Fruit fly (Drosophila melanogaster) whole organism, embryonic: ENCODE measurements around the gene CG1999.

Experiments used
- Blimp-1 ChIP-seq: fragments of 200-800 bp; sonication (Bioruptor generic); optimal IDR thresholded peaks from 3 replicates; lab custom pipeline; 2018; ENCODE audit warnings: missing biosample characterization, missing genetic modification characterization, mild to moderate bottlenecking, moderate library complexity, missing genetic modification reagents
- CG1024 ChIP-seq: fragments of 200-800 bp; sonication (Bioruptor generic); IDR thresholded peaks from 2 replicates; pipeline ENCODE4 v1.3.6; 2022; ENCODE audit warnings: missing biosample characterization, missing genetic modification characterization
- CG10267 ChIP-seq: fragments of 200-800 bp; sonication (Bioruptor generic); optimal IDR thresholded peaks from 2 replicates; lab custom pipeline; 2018; ENCODE audit warnings: missing biosample characterization, mild to moderate bottlenecking, missing genetic modification characterization, moderate library complexity
- CG11696 ChIP-seq: fragments of 200-800 bp; sonication (Bioruptor generic); IDR thresholded peaks from 2 replicates; pipeline ENCODE4 v1.3.6; 2022; ENCODE audit warnings: missing biosample characterization, missing genetic modification characterization
- CG12219 ChIP-seq: fragments of 200-800 bp; sonication (Bioruptor generic); optimal IDR thresholded peaks from 3 replicates; lab custom pipeline; 2018; ENCODE audit warnings: missing biosample characterization, mild to moderate bottlenecking, missing genetic modification characterization
- CG12659 ChIP-seq: fragments of 200-800 bp; sonication (Bioruptor generic); optimal IDR thresholded peaks from 3 replicates; lab custom pipeline; 2017; ENCODE audit warnings: mild to moderate bottlenecking, missing biosample characterization, missing genetic modification reagents, missing genetic modification characterization
- CG15514 ChIP-seq: fragments of 200-800 bp; sonication (Bioruptor generic); optimal IDR thresholded peaks from 3 replicates; lab custom pipeline; 2017; ENCODE audit warnings: missing biosample characterization, missing genetic modification characterization, mild to moderate bottlenecking, moderate library complexity, missing genetic modification reagents
- CG1603 ChIP-seq: fragments of 200-800 bp; sonication (Bioruptor generic); optimal IDR thresholded peaks from 2 replicates; lab custom pipeline; 2019; ENCODE audit warnings: missing biosample characterization, mild to moderate bottlenecking, missing genetic modification characterization, moderate library complexity
- CG1832 ChIP-seq: fragments of 200-800 bp; sonication (Bioruptor generic); optimal IDR thresholded peaks from 2 replicates; lab custom pipeline; 2017; ENCODE audit warnings: missing biosample characterization, mild to moderate bottlenecking, missing genetic modification characterization, inconsistent platforms
- CG32532 ChIP-seq: fragments of 200-800 bp; sonication (Bioruptor generic); IDR thresholded peaks from 2 replicates; pipeline ENCODE4 v1.3.6; 2022; ENCODE audit warnings: missing biosample characterization, missing genetic modification characterization
- CG43689 ChIP-seq: fragments of 200-800 bp; sonication (Bioruptor generic); IDR thresholded peaks from 2 replicates; pipeline ENCODE4 v1.3.6; 2022; ENCODE audit warnings: missing biosample characterization, missing genetic modification characterization
- CG4617 ChIP-seq: fragments of 200-800 bp; sonication (Bioruptor generic); optimal IDR thresholded peaks from 3 replicates; lab custom pipeline; 2016; ENCODE audit warnings: missing biosample characterization, missing genetic modification characterization, borderline replicate concordance
- CG7786 ChIP-seq: fragments of 200-800 bp; sonication (Bioruptor generic); optimal IDR thresholded peaks from 2 replicates; lab custom pipeline; 2016; ENCODE audit warnings: missing biosample characterization, missing genetic modification characterization
- CG8281 ChIP-seq: fragments of 200-800 bp; sonication (Bioruptor generic); optimal IDR thresholded peaks from 2 replicates; lab custom pipeline; 2018; ENCODE audit warnings: missing biosample characterization, mild to moderate bottlenecking, missing genetic modification characterization, moderate library complexity
- CG8478 ChIP-seq: fragments of >200 bp; optimal IDR thresholded peaks from 2 replicates; lab custom pipeline; 2018
- CG8765 ChIP-seq: fragments of 200-800 bp; sonication (Bioruptor generic); IDR thresholded peaks from 2 replicates; pipeline ENCODE4 v1.3.6; 2022; ENCODE audit warnings: missing biosample characterization, missing genetic modification characterization
- D ChIP-seq, 2 experiments: fragments of 200-800 bp in 1 of 2; fragments of >200 bp in 1 of 2; sonication (Bioruptor generic) in 1 of 2; optimal IDR thresholded peaks; 2 replicates in 1 of 2; 3 replicates in 1 of 2; lab custom pipeline; 2017; ENCODE audit warnings: mild to moderate bottlenecking in 1 of 2, missing biosample characterization in 1 of 2, missing genetic modification characterization in 1 of 2, missing genetic modification reagents in 1 of 2
- Deaf1 ChIP-seq: fragments of 200-800 bp; optimal IDR thresholded peaks from 3 replicates; lab custom pipeline; 2019; ENCODE audit warnings: missing biosample characterization, mild to moderate bottlenecking, missing genetic modification characterization, moderate library complexity
- E2f2 ChIP-seq: fragments of 200-800 bp; sonication (Bioruptor generic); IDR thresholded peaks from 2 replicates; pipeline ENCODE4 v1.3.6; 2022; ENCODE audit warnings: missing biosample characterization, missing genetic modification characterization
- HLHmδ ChIP-seq: fragments of 200-800 bp; sonication (Bioruptor generic); optimal IDR thresholded peaks from 2 replicates; lab custom pipeline; 2018; ENCODE audit warnings: missing biosample characterization, mild to moderate bottlenecking, missing genetic modification characterization, moderate library complexity
- Hr78 ChIP-seq, 2 experiments: fragments of 200-800 bp in 1 of 2; fragments of >200 bp in 1 of 2; sonication (Bioruptor generic) in 1 of 2; optimal IDR thresholded peaks; 2 replicates each; lab custom pipeline; 2017 to 2019; ENCODE audit warnings: missing biosample characterization in 2 of 2, missing genetic modification characterization in 2 of 2, mild to moderate bottlenecking in 1 of 2, moderate library complexity in 1 of 2
- Kr ChIP-seq: fragments of 200-800 bp; sonication (Bioruptor generic); optimal IDR thresholded peaks from 2 replicates; lab custom pipeline; 2017; ENCODE audit warnings: missing biosample characterization, mild to moderate bottlenecking, missing genetic modification characterization
- Med ChIP-seq: fragments of 200-800 bp; sonication (Bioruptor generic); peaks from one replicate; lab custom pipeline; 2016; ENCODE audit warnings: missing biosample characterization, missing genetic modification characterization, mild to moderate bottlenecking, inconsistent platforms, moderate library complexity
- Neu2 ChIP-seq: fragments of 200-800 bp; sonication (Bioruptor generic); optimal IDR thresholded peaks from 3 replicates; lab custom pipeline; 2016; ENCODE audit warnings: missing biosample characterization, missing genetic modification characterization, borderline replicate concordance
- Sin3A ChIP-seq: fragments of >200 bp; optimal IDR thresholded peaks from 2 replicates; lab custom pipeline; 2018
- Ssrp ChIP-seq: fragments of 200-800 bp; sonication (Bioruptor generic); optimal IDR thresholded peaks from 2 replicates; lab custom pipeline; 2018; ENCODE audit warnings: missing biosample characterization, mild to moderate bottlenecking, missing genetic modification characterization, moderate library complexity
- TFAM ChIP-seq: fragments of 200-800 bp; sonication (Bioruptor generic); optimal IDR thresholded peaks from 2 replicates; lab custom pipeline; 2017; ENCODE audit warnings: missing biosample characterization, missing genetic modification characterization, inconsistent platforms
- ab ChIP-seq: fragments of 200-800 bp; sonication (Bioruptor generic); optimal IDR thresholded peaks from 2 replicates; lab custom pipeline; 2016; ENCODE audit warnings: missing biosample characterization, missing genetic modification characterization
- amos ChIP-seq: fragments of 200-800 bp; sonication (Bioruptor generic); IDR thresholded peaks from 2 replicates; pipeline ENCODE4 v1.3.6; 2022; ENCODE audit warnings: missing biosample characterization, missing genetic modification characterization; ENCODE audit not compliant: partially characterized antibody
- ato ChIP-seq: fragments of 200-800 bp; sonication (Bioruptor generic); IDR thresholded peaks from 2 replicates; pipeline ENCODE4 v1.3.6; 2022; ENCODE audit warnings: missing biosample characterization, missing genetic modification characterization; ENCODE audit not compliant: partially characterized antibody
- bigmax ChIP-seq: fragments of 200-800 bp; sonication (Bioruptor generic); optimal IDR thresholded peaks from 2 replicates; lab custom pipeline; 2018; ENCODE audit warnings: missing biosample characterization, mild to moderate bottlenecking, missing genetic modification characterization
- bowl ChIP-seq: fragments of 200-800 bp; sonication (Bioruptor generic); IDR thresholded peaks from 2 replicates; pipeline ENCODE4 v1.3.6; 2022; ENCODE audit warnings: missing biosample characterization, missing genetic modification characterization
- da ChIP-seq: fragments of 200-800 bp; sonication (Bioruptor generic); optimal IDR thresholded peaks from 2 replicates; lab custom pipeline; 2016; ENCODE audit warnings: missing biosample characterization, missing genetic modification characterization
- gcm ChIP-seq: fragments of 200-800 bp; sonication (Bioruptor generic); optimal IDR thresholded peaks from 2 replicates; lab custom pipeline; 2019; ENCODE audit warnings: missing biosample characterization, mild to moderate bottlenecking, missing genetic modification characterization, moderate library complexity
- hth ChIP-seq: fragments of >200 bp; optimal IDR thresholded peaks from 2 replicates; lab custom pipeline; 2017; ENCODE audit warnings: inconsistent platforms
- kni ChIP-seq: fragments of 200-800 bp; sonication (Bioruptor generic); optimal IDR thresholded peaks from 3 replicates; lab custom pipeline; 2017; ENCODE audit warnings: mild to moderate bottlenecking, missing biosample characterization, missing genetic modification reagents, missing genetic modification characterization
- p53 ChIP-seq: fragments of 200-800 bp; sonication (Bioruptor generic); optimal IDR thresholded peaks from 2 replicates; lab custom pipeline; 2016; ENCODE audit warnings: missing biosample characterization, missing genetic modification characterization
- pho ChIP-seq: fragments of 200-800 bp; sonication (Bioruptor generic); optimal IDR thresholded peaks from 2 replicates; lab custom pipeline; 2016; ENCODE audit warnings: missing biosample characterization, missing genetic modification characterization
- pros ChIP-seq: fragments of 200-800 bp; sonication (Bioruptor generic); optimal IDR thresholded peaks from 3 replicates; lab custom pipeline; 2019; ENCODE audit warnings: missing biosample characterization, mild to moderate bottlenecking, missing genetic modification characterization, moderate library complexity
- pzg ChIP-seq: fragments of 200-800 bp; sonication (Bioruptor generic); optimal IDR thresholded peaks from 3 replicates; lab custom pipeline; 2018; ENCODE audit warnings: missing biosample characterization, mild to moderate bottlenecking, missing genetic modification characterization, moderate library complexity
- row ChIP-seq: fragments of 200-800 bp; sonication (Bioruptor generic); IDR thresholded peaks from 3 replicates; pipeline ENCODE4 v1.3.6; 2022; ENCODE audit warnings: missing biosample characterization, missing genetic modification characterization
- sqz ChIP-seq: fragments of 200-800 bp; sonication (Bioruptor generic); optimal IDR thresholded peaks from 3 replicates; lab custom pipeline; 2018; ENCODE audit warnings: missing biosample characterization, mild to moderate bottlenecking, missing genetic modification characterization
- tin ChIP-seq: fragments of 200-800 bp; sonication (Bioruptor generic); optimal IDR thresholded peaks from 3 replicates; lab custom pipeline; 2016; ENCODE audit warnings: missing biosample characterization, missing genetic modification characterization
- zen ChIP-seq: fragments of 200-800 bp; sonication (Bioruptor generic); optimal IDR thresholded peaks from 3 replicates; lab custom pipeline; 2018; ENCODE audit warnings: missing biosample characterization, mild to moderate bottlenecking, missing genetic modification characterization, moderate library complexity
- zf30C ChIP-seq: fragments of 200-800 bp; sonication (Bioruptor generic); optimal IDR thresholded peaks from 3 replicates; lab custom pipeline; 2018; ENCODE audit warnings: missing biosample characterization, mild to moderate bottlenecking, missing genetic modification characterization

Gene CG1999

dm6 chrX:7320455-7321224 lies 38.0 kb upstream of the CG1999 start (continued):
- TF ChIP-seq sqz (GFP tag; lab: Kevin White, UChicago) (no peak), HLHmδ (peak; percentile 35), CG12219 (no peak), Deaf1 (peak; percentile 45), Neu2 (no peak), CG1832 (GFP tag; lab: Kevin White, UChicago) (peak; percentile 91), D (optimal IDR thresholded peaks at IDR 0.05; lab: Kevin White, UChicago) (peak; percentile 94), D (GFP tag; optimal IDR thresholded peaks at IDR 0.05; lab: Kevin White, UChicago) (no peak), Ssrp (tag; lab: Kevin White, UChicago) (no peak), bowl (GFP tag; lab: Robert Waterston, UW) (no peak), gcm (GFP tag; lab: Kevin White, UChicago) (no peak)

- TF ChIP-seq ab (GFP tag; lab: Kevin White, UChicago) (no peak), zen (tag; lab: Kevin White, UChicago) (peak; percentile 67), da (GFP tag; lab: Kevin White, UChicago) (no peak), CG8765 (GFP tag; lab: Robert Waterston, UW) (no peak), CG11696 (GFP tag; lab: Robert Waterston, UW) (no peak), Deaf1 (peak; percentile 21), zf30C (no peak), CG1024 (GFP tag; lab: Robert Waterston, UW) (no peak), Blimp-1 (GFP tag; lab: Kevin White, UChicago) (no peak), pros (GFP tag; lab: Kevin White, UChicago) (peak; percentile 37), pho (GFP tag; lab: Kevin White, UChicago) (no peak), CG8478 (no peak), ato (GFP tag; lab: Robert Waterston, UW) (no peak), CG1603 (no peak), TFAM (GFP tag; lab: Kevin White, UChicago) (no peak), CG43689 (no peak), p53 (GFP tag; lab: Kevin White, UChicago) (no peak), Sin3A (lab: Kevin White, UChicago) (no peak), hth (lab: Kevin White, UChicago) (peak; percentile 21), CG8281 (tag; lab: Kevin White, UChicago) (peak; percentile 78), Med (GFP tag; lab: Kevin White, UChicago) (peak; percentile 28), bigmax (GFP tag; lab: Kevin White, UChicago) (no peak), kni (GFP tag; lab: Kevin White, UChicago) (peak; percentile 37), sqz (GFP tag; lab: Kevin White, UChicago) (peak; percentile 58), tin (GFP tag; lab: Kevin White, UChicago) (no peak), CG7786 (GFP tag; lab: Kevin White, UChicago) (no peak)
These were observed 36.8 kb upstream of the CG1999 start for dm6 chrX:7321829-7322228.

dm6 chrX:7323649-7324511 lies 34.7 kb upstream of the CG1999 start, which contains the start of the genes Atg5 and Dok:
TSS of gene Atg5 (minus strand) at chrX:7323770.
TSS of gene Dok (plus strand) at chrX:7324214.
- TF ChIP-seq ato (GFP tag; lab: Robert Waterston, UW) (peak; percentile 44), pzg (GFP tag; lab: Kevin White, UChicago) (peak; percentile 74), CG15514 (GFP tag; lab: Kevin White, UChicago) (peak; percentile 43), CG32532 (GFP tag; lab: Robert Waterston, UW) (peak; percentile 48), E2f2 (peak; percentile 32; the same call in 1 of the 2 replicates), row (GFP tag; lab: Robert Waterston, UW) (peak; percentile 77), amos (peak; percentile 79), CG4617 (GFP tag; lab: Kevin White, UChicago) (peak; percentile 66), CG12659 (GFP tag; lab: Kevin White, UChicago) (peak; percentile 39), CG10267 (peak; percentile 23), Kr (GFP tag; lab: Kevin White, UChicago) (no peak), Hr78 (GFP tag; optimal IDR thresholded peaks at IDR 0.05; lab: Kevin White, UChicago) (no peak)
